Fruit fly (Drosophila melanogaster) whole organism, pupa: Measurements from ENCODE around the gene dally.

Source experiments
- CG10348 ChIP-seq: fragments of 200-800 bp; sonication (Bioruptor generic); IDR thresholded peaks from 2 replicates; pipeline ENCODE4 v1.3.6; 2022; ENCODE audit warnings: missing biosample characterization, missing genetic modification characterization
- CG12605 ChIP-seq: fragments of 200-800 bp; sonication (Bioruptor generic); IDR thresholded peaks from 2 replicates; pipeline ENCODE4 v1.3.6; 2022; ENCODE audit warnings: missing biosample characterization, missing genetic modification characterization
- CG13204 ChIP-seq: fragments of 200-800 bp; sonication (Bioruptor generic); optimal IDR thresholded peaks from 2 replicates; lab custom pipeline; 2018; ENCODE audit warnings: missing biosample characterization, mild to moderate bottlenecking, missing genetic modification characterization, moderate library complexity
- CG14655 ChIP-seq: fragments of 200-800 bp; sonication (Bioruptor generic); optimal IDR thresholded peaks from 3 replicates; lab custom pipeline; 2017; ENCODE audit warnings: mild to moderate bottlenecking, missing biosample characterization, missing genetic modification reagents, missing genetic modification characterization
- CG15710 ChIP-seq: fragments of 200-800 bp; sonication (Bioruptor generic); optimal IDR thresholded peaks from 2 replicates; lab custom pipeline; 2018; ENCODE audit warnings: missing biosample characterization, mild to moderate bottlenecking, missing genetic modification characterization, moderate library complexity
- CG17806 ChIP-seq: fragments of 200-800 bp; sonication (Bioruptor generic); optimal IDR thresholded peaks from 2 replicates; lab custom pipeline; 2018; ENCODE audit warnings: missing biosample characterization, mild to moderate bottlenecking, missing genetic modification characterization, moderate library complexity
- CG32121 ChIP-seq: fragments of 200-800 bp; sonication (Bioruptor generic); IDR thresholded peaks from 2 replicates; pipeline ENCODE4 v1.3.6; 2022; ENCODE audit warnings: missing biosample characterization, missing genetic modification characterization
- CG34367 ChIP-seq: fragments of 200-800 bp; sonication (Bioruptor generic); optimal IDR thresholded peaks from 2 replicates; lab custom pipeline; 2018; ENCODE audit warnings: missing biosample characterization, mild to moderate bottlenecking, missing genetic modification characterization
- CG4496 ChIP-seq: fragments of 200-800 bp; sonication (Bioruptor generic); IDR thresholded peaks from 3 replicates; pipeline ENCODE4 v1.3.6; 2022; ENCODE audit warnings: missing biosample characterization, missing genetic modification characterization
- CG8301 ChIP-seq: fragments of 200-800 bp; sonication (Bioruptor generic); optimal IDR thresholded peaks from 2 replicates; lab custom pipeline; 2018; ENCODE audit warnings: missing biosample characterization, mild to moderate bottlenecking, missing genetic modification characterization
- CG9948 ChIP-seq: fragments of 200-800 bp; sonication (Bioruptor generic); optimal IDR thresholded peaks from 2 replicates; lab custom pipeline; 2018; ENCODE audit warnings: missing biosample characterization, mild to moderate bottlenecking, missing genetic modification characterization, moderate library complexity
- D1 ChIP-seq: fragments of 200-800 bp; sonication (Bioruptor generic); optimal IDR thresholded peaks from 2 replicates; lab custom pipeline; 2018; ENCODE audit warnings: missing biosample characterization, mild to moderate bottlenecking, missing genetic modification characterization, moderate library complexity
- EcR ChIP-seq: fragments of 200-800 bp; sonication (Bioruptor generic); optimal IDR thresholded peaks from 3 replicates; lab custom pipeline; 2019; ENCODE audit warnings: missing biosample characterization, missing genetic modification characterization, mild to moderate bottlenecking, moderate library complexity, missing genetic modification reagents
- Ets98B ChIP-seq: fragments of 200-800 bp; sonication (Bioruptor generic); IDR thresholded peaks from 2 replicates; pipeline ENCODE4 v1.3.6; 2022; ENCODE audit warnings: missing biosample characterization, missing genetic modification characterization
- Pif1A ChIP-seq: fragments of 200-800 bp; sonication (Bioruptor generic); optimal IDR thresholded peaks from 3 replicates; lab custom pipeline; 2016; ENCODE audit warnings: missing biosample characterization, missing genetic modification characterization
- Pif1B ChIP-seq: fragments of 200-800 bp; sonication (Bioruptor generic); optimal IDR thresholded peaks from 3 replicates; lab custom pipeline; 2016; ENCODE audit warnings: missing biosample characterization, missing genetic modification characterization
- Snoo ChIP-seq: fragments of 200-800 bp; sonication (Bioruptor generic); optimal IDR thresholded peaks from 3 replicates; lab custom pipeline; 2017; ENCODE audit warnings: missing biosample characterization, mild to moderate bottlenecking, missing genetic modification characterization, inconsistent platforms
- fd96Ca ChIP-seq: fragments of 200-800 bp; sonication (Bioruptor generic); IDR thresholded peaks from 3 replicates; pipeline ENCODE4 v1.3.6; 2022; ENCODE audit warnings: missing biosample characterization, missing genetic modification characterization
- gl ChIP-seq: fragments of 200-800 bp; sonication (Bioruptor generic); optimal IDR thresholded peaks from 2 replicates; lab custom pipeline; 2018; ENCODE audit warnings: missing biosample characterization, mild to moderate bottlenecking, missing genetic modification characterization
- rn ChIP-seq: fragments of 200-800 bp; sonication (Bioruptor generic); IDR thresholded peaks from 2 replicates; pipeline ENCODE4 v1.3.6; 2022; ENCODE audit warnings: missing biosample characterization, missing genetic modification characterization

dally gene

dm6 chr3L:8788445-8788844 lies 38.9 kb upstream of the dally start, which contains the start of gene Acbp5:
TSS of gene Acbp5 (minus strand) at chr3L:8788545.
- TF ChIP-seq CG34367 (tag; lab: Kevin White, UChicago) (no peak), CG13204 (GFP tag; lab: Kevin White, UChicago) (no peak), Ets98B (GFP tag; lab: Robert Waterston, UW) (no peak), Pif1A (GFP tag; lab: Kevin White, UChicago) (no peak), CG8301 (tag; lab: Kevin White, UChicago) (no peak), CG10348 (GFP tag; lab: Robert Waterston, UW) (no peak), Pif1B (GFP tag; lab: Kevin White, UChicago) (no peak), D1 (tag; lab: Kevin White, UChicago) (no peak), gl (tag; lab: Kevin White, UChicago) (no peak), rn (GFP tag; lab: Robert Waterston, UW) (no peak), CG17806 (no peak), Snoo (tag; lab: Kevin White, UChicago) (no peak), CG4496 (GFP tag; lab: Robert Waterston, UW) (no peak), EcR (GFP tag; lab: Kevin White, UChicago) (no peak), CG32121 (GFP tag; lab: Robert Waterston, UW) (no peak), CG14655 (GFP tag; lab: Kevin White, UChicago) (no peak), CG15710 (tag; lab: Kevin White, UChicago) (no peak), CG9948 (tag; lab: Kevin White, UChicago) (no peak)

- TF ChIP-seq EcR (GFP tag; lab: Kevin White, UChicago) (no peak), CG32121 (GFP tag; lab: Robert Waterston, UW) (no peak), CG15710 (tag; lab: Kevin White, UChicago) (no peak), CG14655 (GFP tag; lab: Kevin White, UChicago) (no peak), rn (GFP tag; lab: Robert Waterston, UW) (no peak), CG12605 (GFP tag; lab: Robert Waterston, UW) (no peak), CG10348 (GFP tag; lab: Robert Waterston, UW) (no peak), D1 (tag; lab: Kevin White, UChicago) (no peak)
Measured at dm6 chr3L:8798129-8798528, 29.2 kb upstream of the dally start.

dm6 chr3L:8798539-8798938 lies 28.8 kb upstream of the dally start:
- TF ChIP-seq gl (tag; lab: Kevin White, UChicago) (no peak), D1 (tag; lab: Kevin White, UChicago) (peak; percentile 4)

- TF ChIP-seq CG12605 (GFP tag; lab: Robert Waterston, UW) (no peak), CG4496 (GFP tag; lab: Robert Waterston, UW) (no peak), fd96Ca (GFP tag; lab: Robert Waterston, UW) (no peak), CG10348 (GFP tag; lab: Robert Waterston, UW) (no peak)
Measured at dm6 chr3L:8800432-8800831, 26.9 kb upstream of the dally start, which contains the start of gene CG13310. TSS of gene CG13310 (minus strand) at chr3L:8800532.

- TF ChIP-seq CG34367 (tag; lab: Kevin White, UChicago), result no peak
- TF ChIP-seq, all 21 proteins: peak for 0
Measured at dm6 chr3L:8802064-8802463, 25.2 kb upstream of the dally start, which contains the start of the genes CG13311 and CG34426. TSS of gene CG13311 (minus strand) at chr3L:8802164. TSS of gene CG34426 (plus strand) at chr3L:8802463.

- TF ChIP-seq CG8301 (tag; lab: Kevin White, UChicago) (no peak), CG12605 (GFP tag; lab: Robert Waterston, UW) (no peak), CG14655 (GFP tag; lab: Kevin White, UChicago) (no peak)
Measured at dm6 chr3L:8804082-8804814, 23.1 kb upstream of the dally start, which contains the start of the genes CG32023 and CG34427. TSS of gene CG32023 (minus strand) at chr3L:8804182. TSS of gene CG34427 (plus strand) at chr3L:8804764.

- no peak for TF ChIP-seq EcR (GFP tag; lab: Kevin White, UChicago)
- TF ChIP-seq CG12605 (GFP tag; lab: Robert Waterston, UW), result no peak
- no peak for TF ChIP-seq CG15710 (tag; lab: Kevin White, UChicago)
- no peak for TF ChIP-seq CG10348 (GFP tag; lab: Robert Waterston, UW)
- no peak for TF ChIP-seq CG32121 (GFP tag; lab: Robert Waterston, UW)
- no peak for TF ChIP-seq CG13204 (GFP tag; lab: Kevin White, UChicago)
- TF ChIP-seq CG9948 (tag; lab: Kevin White, UChicago), result no peak
- no peak for TF ChIP-seq Pif1B (GFP tag; lab: Kevin White, UChicago)
- no peak for TF ChIP-seq Ets98B (GFP tag; lab: Robert Waterston, UW)
- TF ChIP-seq rn (GFP tag; lab: Robert Waterston, UW), result no peak
- TF ChIP-seq, all 21 proteins: peak for 0
Measured at dm6 chr3L:8807113-8807651, 20.1 kb upstream of the dally start, which contains the start of the genes CG13312 and CG32024. TSS of gene CG13312 (minus strand) at chr3L:8807213. TSS of gene CG32024 (plus strand) at chr3L:8807601.
